Worm (Caenorhabditis elegans): ENCODE results near the gene rsu-1.

DNA sequence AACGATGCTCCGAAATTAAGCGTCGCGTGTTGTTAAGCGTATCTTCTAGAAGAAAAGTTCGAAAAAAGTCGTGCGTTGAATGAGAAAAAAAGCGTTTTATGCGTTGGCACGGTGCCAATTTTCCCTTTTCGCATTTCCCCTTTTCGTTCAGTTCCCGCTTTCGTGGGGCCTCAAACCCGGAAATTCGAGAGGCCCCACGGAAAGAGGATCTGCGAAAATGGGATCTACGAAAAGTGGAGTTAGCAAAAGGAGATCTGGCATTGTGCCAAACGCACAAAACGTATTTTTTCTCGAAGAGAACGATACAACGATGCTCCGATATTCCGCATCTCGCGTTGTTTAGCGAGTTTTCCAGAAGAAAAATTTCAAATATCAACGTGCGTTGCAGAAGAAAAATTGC is 28.0 kb downstream of the rsu-1 start:
- TF ChIP-seq unc-62 (GFP tag; optimal IDR thresholded peaks at IDR 0.05) (no peak), zip-8 (tag; optimal IDR thresholded peaks at IDR 0.05) (no peak), snpc-4 (tag; optimal IDR thresholded peaks at IDR 0.05) (no peak), ces-1 (GFP tag; optimal IDR thresholded peaks at IDR 0.05) (peak; percentile 46), nhr-76 (tag; optimal IDR thresholded peaks at IDR 0.05) (no peak), ztf-11 (tag; optimal IDR thresholded peaks at IDR 0.05) (no peak), elt-1 (tag; optimal IDR thresholded peaks at IDR 0.05; ENCODE audit: borderline replicate concordance, insufficient read depth) (no peak), mab-5 (tag; optimal IDR thresholded peaks at IDR 0.05) (no peak), sptf-1 (tag; optimal IDR thresholded peaks at IDR 0.05) (peak; percentile 97), M03D4.4 (tag; optimal IDR thresholded peaks at IDR 0.05) (peak; percentile 92), lin-13 (tag; optimal IDR thresholded peaks at IDR 0.05) (peak; percentile 29)
